Worm (Caenorhabditis elegans): ENCODE measurements around the gene camt-1.

DNA sequence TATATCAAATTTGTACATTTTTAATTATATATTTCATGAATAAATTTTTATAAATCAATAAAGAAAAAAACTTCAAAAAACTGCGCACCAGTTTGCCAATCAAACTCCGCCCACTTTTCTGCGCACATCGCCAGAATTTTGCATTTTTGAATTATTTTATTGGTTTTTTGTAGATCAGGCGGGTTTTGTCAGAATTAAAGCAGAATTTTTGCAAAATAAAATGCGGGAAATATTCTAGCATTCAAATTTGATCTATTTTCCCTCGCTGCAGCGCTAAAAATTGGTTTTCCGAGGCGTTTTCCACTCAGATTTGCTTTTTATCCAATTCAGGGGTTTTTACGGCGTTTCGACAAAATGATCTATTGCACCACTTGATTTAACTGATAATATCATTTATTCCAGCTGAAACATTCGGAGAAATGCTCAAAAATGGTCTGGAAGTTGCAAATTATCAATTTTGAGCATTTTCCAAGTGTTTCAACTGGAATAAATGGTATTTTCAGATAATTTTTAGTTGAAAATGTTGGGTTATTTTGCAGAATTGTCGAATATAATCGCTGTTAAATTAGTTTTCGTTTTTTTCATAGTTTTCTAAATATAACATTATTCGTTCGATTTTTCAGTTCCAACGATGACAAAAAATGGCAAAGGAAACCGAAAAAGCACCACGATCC, 33.8 kb downstream of the camt-1 start, which contains the start of gene W06B4.1:
- TF ChIP-seq mes-4 (tag; optimal IDR thresholded peaks at IDR 0.05): no peak
- TF ChIP-seq hrde-1 (tag; optimal IDR thresholded peaks at IDR 0.05; ENCODE audit: borderline replicate concordance): no peak
- peak; percentile 54 for TF ChIP-seq unc-130 (GFP tag; optimal IDR thresholded peaks at IDR 0.05)
- peak; percentile 95 for TF ChIP-seq madf-6 (GFP tag; IDR thresholded peaks at IDR 0.05)
- TF ChIP-seq B0019.2 (GFP tag; conservative IDR thresholded peaks at IDR 0.05): no peak
- no peak for TF ChIP-seq akir-1 (GFP tag; optimal IDR thresholded peaks at IDR 0.05)
- TF ChIP-seq hsf-1 (GFP tag; IDR thresholded peaks at IDR 0.05): peak; percentile 70
- TF ChIP-seq snpc-4 (GFP tag; optimal IDR thresholded peaks at IDR 0.05): peak; percentile 3
- TF ChIP-seq snpc-4 (tag; optimal IDR thresholded peaks at IDR 0.05): no peak
- TF ChIP-seq nhr-120 (GFP tag; IDR thresholded peaks at IDR 0.05): no peak
- no peak for TF ChIP-seq sptf-2 (GFP tag; optimal IDR thresholded peaks at IDR 0.05)
- peak; percentile 86 for TF ChIP-seq lsl-1 (GFP tag; optimal IDR thresholded peaks at IDR 0.05)
- TF ChIP-seq egl-44 (GFP tag; IDR thresholded peaks at IDR 0.05): no peak
- no peak for TF ChIP-seq nfya-1 (tag; optimal IDR thresholded peaks at IDR 0.05; ENCODE audit: borderline replicate concordance, insufficient read depth)
